Fruit fly (Drosophila melanogaster) whole organism, embryonic: Measurements from ENCODE around the gene SmE.

Experiments used
- Adf1 ChIP-seq: fragments of 200-800 bp; sonication (Bioruptor generic); IDR thresholded peaks from 2 replicates; pipeline ENCODE4 v1.3.6; 2022; ENCODE audit warnings: missing biosample characterization, missing genetic modification characterization
- BEAF-32 ChIP-seq: fragments of 200-800 bp; sonication (Bioruptor generic); optimal IDR thresholded peaks from 3 replicates; lab custom pipeline; 2017; ENCODE audit warnings: missing biosample characterization, missing genetic modification characterization, mild to moderate bottlenecking, moderate library complexity, missing genetic modification reagents
- CG10274 ChIP-seq: fragments of 200-800 bp; sonication (Bioruptor generic); optimal IDR thresholded peaks from 3 replicates; lab custom pipeline; 2017; ENCODE audit warnings: missing biosample characterization, mild to moderate bottlenecking, missing genetic modification characterization
- CG13296 ChIP-seq: fragments of 200-800 bp; sonication (Bioruptor generic); optimal IDR thresholded peaks from 3 replicates; lab custom pipeline; 2018; ENCODE audit warnings: missing biosample characterization, mild to moderate bottlenecking, missing genetic modification characterization
- CG13424 ChIP-seq: fragments of 200-800 bp; sonication (Bioruptor generic); optimal IDR thresholded peaks from 2 replicates; lab custom pipeline; 2019; ENCODE audit warnings: missing biosample characterization, mild to moderate bottlenecking, missing genetic modification characterization, moderate library complexity
- CG14014 ChIP-seq: fragments of 200-800 bp; sonication (Bioruptor generic); IDR thresholded peaks from 2 replicates; pipeline ENCODE4 v1.3.6; 2022; ENCODE audit warnings: missing biosample characterization, missing genetic modification characterization
- CG15073 ChIP-seq: fragments of 200-800 bp; sonication (Bioruptor generic); optimal IDR thresholded peaks from 2 replicates; lab custom pipeline; 2016; ENCODE audit warnings: missing biosample characterization, missing genetic modification characterization
- CG15269 ChIP-seq: fragments of 200-800 bp; sonication (Bioruptor generic); optimal IDR thresholded peaks from 2 replicates; lab custom pipeline; 2018; ENCODE audit warnings: missing biosample characterization, mild to moderate bottlenecking, missing genetic modification characterization, moderate library complexity
- CG15696 ChIP-seq: fragments of 200-800 bp; sonication (Bioruptor generic); optimal IDR thresholded peaks from 2 replicates; lab custom pipeline; 2019; ENCODE audit warnings: missing biosample characterization, mild to moderate bottlenecking, missing genetic modification characterization, moderate library complexity
- CG18599 ChIP-seq: fragments of 200-800 bp; sonication (Bioruptor generic); optimal IDR thresholded peaks from 3 replicates; lab custom pipeline; 2017; ENCODE audit warnings: missing biosample characterization, missing genetic modification characterization, mild to moderate bottlenecking, moderate library complexity, missing genetic modification reagents
- CG2120 ChIP-seq: fragments of 200-800 bp; sonication (Bioruptor generic); optimal IDR thresholded peaks from 3 replicates; lab custom pipeline; 2016; ENCODE audit warnings: missing biosample characterization, missing genetic modification characterization
- CG2678 ChIP-seq: fragments of 200-800 bp; sonication (Bioruptor generic); optimal IDR thresholded peaks from 3 replicates; lab custom pipeline; 2019; ENCODE audit warnings: missing biosample characterization, mild to moderate bottlenecking, missing genetic modification characterization, moderate library complexity
- CG30431 ChIP-seq: fragments of 200-800 bp; sonication (Bioruptor generic); optimal IDR thresholded peaks from 2 replicates; lab custom pipeline; 2017; ENCODE audit warnings: missing biosample characterization, missing genetic modification characterization
- CG32532 ChIP-seq: fragments of 200-800 bp; sonication (Bioruptor generic); IDR thresholded peaks from 2 replicates; pipeline ENCODE4 v1.3.6; 2022; ENCODE audit warnings: missing biosample characterization, missing genetic modification characterization
- CG3281 ChIP-seq: fragments of 200-800 bp; sonication (Bioruptor generic); optimal IDR thresholded peaks from 3 replicates; lab custom pipeline; 2017; ENCODE audit warnings: missing biosample characterization, mild to moderate bottlenecking, missing genetic modification characterization
- CG3847 ChIP-seq: fragments of 200-800 bp; sonication (Bioruptor generic); IDR thresholded peaks from 2 replicates; pipeline ENCODE4 v1.3.6; 2022; ENCODE audit warnings: missing biosample characterization, missing genetic modification characterization
- CG43689 ChIP-seq: fragments of 200-800 bp; sonication (Bioruptor generic); IDR thresholded peaks from 2 replicates; pipeline ENCODE4 v1.3.6; 2022; ENCODE audit warnings: missing biosample characterization, missing genetic modification characterization
- CG6254 ChIP-seq: fragments of 200-800 bp; sonication (Bioruptor generic); optimal IDR thresholded peaks from 3 replicates; lab custom pipeline; 2017; ENCODE audit warnings: mild to moderate bottlenecking, missing biosample characterization, missing genetic modification reagents, missing genetic modification characterization
- CG7963 ChIP-seq: fragments of 200-800 bp; sonication (Bioruptor generic); IDR thresholded peaks from 3 replicates; pipeline ENCODE4 v1.3.6; 2022; ENCODE audit warnings: missing biosample characterization, missing genetic modification characterization; ENCODE audit not compliant: partially characterized antibody
- Deaf1 ChIP-seq: fragments of 200-800 bp; optimal IDR thresholded peaks from 3 replicates; lab custom pipeline; 2019; ENCODE audit warnings: missing biosample characterization, mild to moderate bottlenecking, missing genetic modification characterization, moderate library complexity
- Dll ChIP-seq: fragments of 200-800 bp; sonication (Bioruptor generic); IDR thresholded peaks from 4 replicates; pipeline ENCODE4 v1.3.6; 2022; ENCODE audit warnings: missing biosample characterization, missing genetic modification characterization; ENCODE audit not compliant: partially characterized antibody
- HLHmδ ChIP-seq: fragments of 200-800 bp; sonication (Bioruptor generic); optimal IDR thresholded peaks from 2 replicates; lab custom pipeline; 2018; ENCODE audit warnings: missing biosample characterization, mild to moderate bottlenecking, missing genetic modification characterization, moderate library complexity
- Hr39 ChIP-seq: fragments of >200 bp; optimal IDR thresholded peaks from 2 replicates; lab custom pipeline; 2017
- Hr51 ChIP-seq, 2 experiments: fragments of 200-800 bp; sonication (Bioruptor generic); optimal IDR thresholded peaks; 2 replicates in 1 of 2; 3 replicates in 1 of 2; lab custom pipeline; 2016 to 2018; ENCODE audit warnings: missing biosample characterization in 2 of 2, missing genetic modification characterization in 2 of 2, mild to moderate bottlenecking in 1 of 2, moderate library complexity in 1 of 2
- MBD-R2 ChIP-seq: fragments of 200-800 bp; sonication (Bioruptor generic); IDR thresholded peaks from 2 replicates; pipeline ENCODE4 v1.3.6; 2022; ENCODE audit warnings: missing biosample characterization, missing genetic modification characterization
- Rfx ChIP-seq: fragments of 200-800 bp; sonication (Bioruptor generic); IDR thresholded peaks from 2 replicates; pipeline ENCODE4 v1.3.6; 2022; ENCODE audit warnings: missing biosample characterization, missing genetic modification characterization
- Six4 ChIP-seq: fragments of 200-800 bp; sonication (Bioruptor generic); optimal IDR thresholded peaks from 2 replicates; lab custom pipeline; 2016; ENCODE audit warnings: missing biosample characterization, missing genetic modification characterization
- Stat92E ChIP-seq, 3 experiments: fragments of >200 bp in 2 of 3; fragments of 200-800 bp in 1 of 3; sonication (Bioruptor generic) in 1 of 3; optimal IDR thresholded peaks; 2 replicates each; lab custom pipeline; 2017 to 2019; ENCODE audit warnings: missing biosample characterization in 3 of 3, missing genetic modification characterization in 3 of 3, mild to moderate bottlenecking in 1 of 3, moderate library complexity in 1 of 3
- ci ChIP-seq: fragments of 200-800 bp; sonication (Bioruptor generic); IDR thresholded peaks from 3 replicates; pipeline ENCODE4 v1.3.6; 2022; ENCODE audit warnings: missing biosample characterization, missing genetic modification characterization
- corto ChIP-seq: fragments of 200-800 bp; sonication (Bioruptor generic); optimal IDR thresholded peaks from 2 replicates; lab custom pipeline; 2016; ENCODE audit warnings: missing biosample characterization, mild to moderate bottlenecking, missing genetic modification characterization, moderate library complexity
- cwo ChIP-seq: fragments of 200-800 bp; sonication (Bioruptor generic); optimal IDR thresholded peaks from 3 replicates; lab custom pipeline; 2017; ENCODE audit warnings: missing biosample characterization, missing genetic modification characterization, mild to moderate bottlenecking, moderate library complexity, missing genetic modification reagents
- dmrt99B ChIP-seq: fragments of 200-800 bp; sonication (Bioruptor generic); optimal IDR thresholded peaks from 2 replicates; lab custom pipeline; 2018; ENCODE audit warnings: missing biosample characterization, mild to moderate bottlenecking, missing genetic modification characterization, moderate library complexity
- dpn ChIP-seq, 2 experiments: fragments of 200-800 bp; sonication (Bioruptor generic); optimal IDR thresholded peaks; 3 replicates each; lab custom pipeline; 2016; ENCODE audit warnings: missing biosample characterization in 2 of 2, missing genetic modification characterization in 2 of 2
- grau ChIP-seq: fragments of 200-800 bp; optimal IDR thresholded peaks from 3 replicates; lab custom pipeline; 2019; ENCODE audit warnings: missing biosample characterization, mild to moderate bottlenecking, missing genetic modification characterization, moderate library complexity
- hkb ChIP-seq, 2 experiments: fragments of 200-800 bp in 1 of 2; fragments of >200 bp in 1 of 2; sonication (Bioruptor generic) in 1 of 2; IDR thresholded peaks in 1 of 2; optimal IDR thresholded peaks in 1 of 2; 2 replicates each; pipeline versions ENCODE4 v1.3.6 to Lab custom; 2017 to 2022; ENCODE audit warnings: missing biosample characterization in 1 of 2, missing genetic modification characterization in 1 of 2
- lab ChIP-seq: fragments of 200-800 bp; sonication (Bioruptor generic); optimal IDR thresholded peaks from 3 replicates; lab custom pipeline; 2017; ENCODE audit warnings: missing biosample characterization, missing genetic modification characterization, mild to moderate bottlenecking, moderate library complexity, missing genetic modification reagents
- p53 ChIP-seq: fragments of 200-800 bp; sonication (Bioruptor generic); optimal IDR thresholded peaks from 2 replicates; lab custom pipeline; 2016; ENCODE audit warnings: missing biosample characterization, missing genetic modification characterization
- peb ChIP-seq: fragments of 200-800 bp; sonication (Bioruptor generic); IDR thresholded peaks from 2 replicates; pipeline ENCODE4 v1.3.6; 2022; ENCODE audit warnings: missing biosample characterization, missing genetic modification characterization
- prd ChIP-seq, 3 experiments: fragments of >200 bp in 2 of 3; fragments of 200-800 bp in 1 of 3; sonication (Bioruptor generic) in 1 of 3; optimal IDR thresholded peaks in 2 of 3; IDR thresholded peaks in 1 of 3; 2 replicates in 2 of 3; 3 replicates in 1 of 3; pipeline versions ENCODE4 v1.3.6 to Lab custom; 2017 to 2022; ENCODE audit warnings: missing biosample characterization in 1 of 3, missing genetic modification characterization in 1 of 3
- sd ChIP-seq: fragments of 200-800 bp; sonication (Bioruptor generic); optimal IDR thresholded peaks from 3 replicates; lab custom pipeline; 2018; ENCODE audit warnings: missing biosample characterization, mild to moderate bottlenecking, missing genetic modification characterization, moderate library complexity
- slbo ChIP-seq: fragments of 200-800 bp; sonication (Bioruptor generic); IDR thresholded peaks from 2 replicates; pipeline ENCODE4 v1.3.6; 2022; ENCODE audit warnings: missing biosample characterization, missing genetic modification characterization
- sug ChIP-seq: fragments of 200-800 bp; optimal IDR thresholded peaks from 2 replicates; lab custom pipeline; 2019; ENCODE audit warnings: missing biosample characterization, mild to moderate bottlenecking, missing genetic modification characterization, moderate library complexity
- tgo ChIP-seq: fragments of 200-800 bp; sonication (Bioruptor generic); IDR thresholded peaks from 3 replicates; pipeline ENCODE4 v1.3.6; 2022; ENCODE audit warnings: missing biosample characterization, missing genetic modification characterization
- tin ChIP-seq: fragments of 200-800 bp; sonication (Bioruptor generic); optimal IDR thresholded peaks from 3 replicates; lab custom pipeline; 2016; ENCODE audit warnings: missing biosample characterization, missing genetic modification characterization
- tll ChIP-seq, 2 experiments: fragments of 200-800 bp in 1 of 2; fragments of >200 bp in 1 of 2; sonication (Bioruptor generic) in 1 of 2; optimal IDR thresholded peaks; 2 replicates each; lab custom pipeline; 2017 to 2019; ENCODE audit warnings: missing biosample characterization in 2 of 2, missing genetic modification characterization in 2 of 2, mild to moderate bottlenecking in 1 of 2, moderate library complexity in 1 of 2
- tna ChIP-seq: fragments of 200-800 bp; sonication (Bioruptor generic); IDR thresholded peaks from 2 replicates; pipeline ENCODE4 v1.3.6; 2022; ENCODE audit warnings: missing biosample characterization, missing genetic modification characterization; ENCODE audit not compliant: partially characterized antibody
- zf30C ChIP-seq: fragments of 200-800 bp; sonication (Bioruptor generic); optimal IDR thresholded peaks from 3 replicates; lab custom pipeline; 2018; ENCODE audit warnings: missing biosample characterization, mild to moderate bottlenecking, missing genetic modification characterization

The SmE gene

dm6 chr2L:7923636-7924301 is 38.5 kb upstream of the SmE start (continued):
- TF ChIP-seq corto (GFP tag; lab: Kevin White, UChicago) (no peak), Adf1 (no peak), tna (0 out of 2 replicates have a peak, but pooled peaks have one; percentile 0), MBD-R2 (GFP tag; lab: Robert Waterston, UW) (no peak), CG13296 (GFP tag; lab: Kevin White, UChicago) (no peak), dpn (GFP tag; optimal IDR thresholded peaks at IDR 0.05; lab: Kevin White, UChicago) (no peak), Deaf1 (tag; lab: Kevin White, UChicago) (no peak), slbo (GFP tag; lab: Robert Waterston, UW) (peak; percentile 31; the same call in 1 of the 2 replicates), CG6254 (GFP tag; lab: Kevin White, UChicago) (no peak), CG18599 (GFP tag; lab: Kevin White, UChicago) (no peak), prd (optimal IDR thresholded peaks at IDR 0.05; lab: Kevin White, UChicago) (no peak), prd (GFP tag; IDR thresholded peaks at IDR 0.05; lab: Robert Waterston, UW) (no peak), CG2678 (tag; lab: Kevin White, UChicago) (peak; percentile 8), CG13424 (peak; percentile 17), HLHmδ (GFP tag; lab: Kevin White, UChicago) (no peak), peb (GFP tag; lab: Robert Waterston, UW) (no peak), sug (tag; lab: Kevin White, UChicago) (no peak), CG7963 (GFP tag; lab: Robert Waterston, UW) (no peak), tin (GFP tag; lab: Kevin White, UChicago) (no peak), CG15073 (GFP tag; lab: Kevin White, UChicago) (no peak), tll (GFP tag; optimal IDR thresholded peaks at IDR 0.05; lab: Kevin White, UChicago) (no peak), CG14014 (0 out of 2 replicates have a peak, but pooled peaks have one; percentile 9), cwo (GFP tag; lab: Kevin White, UChicago) (no peak), lab (GFP tag; lab: Kevin White, UChicago) (no peak), CG3281 (GFP tag; lab: Kevin White, UChicago) (no peak), CG15696 (tag; lab: Kevin White, UChicago) (no peak), Six4 (GFP tag; lab: Kevin White, UChicago) (no peak), p53 (GFP tag; lab: Kevin White, UChicago) (no peak), Stat92E (GFP tag; optimal IDR thresholded peaks at IDR 0.05; lab: Kevin White, UChicago) (no peak), grau (tag; lab: Kevin White, UChicago) (peak; percentile 19), CG43689 (GFP tag; lab: Robert Waterston, UW) (no peak), Hr51 (GFP tag; optimal IDR thresholded peaks at IDR 0.05; lab: Kevin White, UChicago) (peak in 1 of 2 experiments; percentile 20), hkb (optimal IDR thresholded peaks at IDR 0.05; lab: Kevin White, UChicago) (no peak), hkb (GFP tag; IDR thresholded peaks at IDR 0.05; lab: Robert Waterston, UW) (no peak), BEAF-32 (GFP tag; lab: Kevin White, UChicago) (no peak), zf30C (GFP tag; lab: Kevin White, UChicago) (no peak), CG30431 (GFP tag; lab: Kevin White, UChicago) (no peak), Hr39 (lab: Kevin White, UChicago) (peak; percentile 54), CG3847 (GFP tag; lab: Robert Waterston, UW) (0 out of 2 replicates have a peak, but pooled peaks have one; percentile 8), dmrt99B (peak; percentile 19), tgo (peak; percentile 31; the same call in 1 of the 3 replicates), sd (tag; lab: Kevin White, UChicago) (peak; percentile 17), ci (0 out of 3 replicates have a peak, but pooled peaks have one; percentile 18), CG10274 (GFP tag; lab: Kevin White, UChicago) (no peak), CG15269 (tag; lab: Kevin White, UChicago) (peak; percentile 14), Dll (GFP tag; lab: Robert Waterston, UW) (no peak), CG32532 (GFP tag; lab: Robert Waterston, UW) (no peak), Rfx (GFP tag; lab: Robert Waterston, UW) (no peak), CG2120 (peak; percentile 11)
